Worm (Caenorhabditis elegans): ENCODE data around the gene F01G10.6.

- TF ChIP-seq ceh-31 (tag; optimal IDR thresholded peaks at IDR 0.05) = peak; percentile 61
- no peak for TF ChIP-seq sox-2 (GFP tag; IDR thresholded peaks at IDR 0.05)
- TF ChIP-seq ceh-48 (tag; optimal IDR thresholded peaks at IDR 0.05) = no peak
- no peak for TF ChIP-seq rnt-1 (tag; optimal IDR thresholded peaks at IDR 0.05)
- no peak for TF ChIP-seq ceh-22 (tag; optimal IDR thresholded peaks at IDR 0.05)
- TF ChIP-seq C08G9.2 (tag; optimal IDR thresholded peaks at IDR 0.05) = peak; percentile 44
- peak; percentile 64 for TF ChIP-seq nfya-1 (tag; optimal IDR thresholded peaks at IDR 0.05)
Observed at ce11 chrIV:10252350-10252792, 24.9 kb upstream of the F01G10.6 start.

Measured in whole organism, late embryonic.